Worm (Caenorhabditis elegans) whole organism, mixed stage, embryonic: ENCODE results near the gene C53A5.11.

Experiments
- M03D4.4 ChIP-seq: sonication (generic microtip); optimal IDR thresholded peaks from 2 replicates; lab custom pipeline; 2017; ENCODE audit warnings: mild to moderate bottlenecking, missing genetic modification characterization, missing compliant biosample characterization
- bed-3 ChIP-seq: fragments of 200-800 bp; sonication (Bioruptor generic); optimal IDR thresholded peaks from 3 replicates; lab custom pipeline; 2018; ENCODE audit warnings: mild to moderate bottlenecking, missing genetic modification characterization, moderate library complexity, missing compliant biosample characterization
- blmp-1 ChIP-seq: fragments of 150-350 bp; optimal IDR thresholded peaks from 2 replicates; lab custom pipeline; 2014; ENCODE audit warnings: missing biosample characterization, missing genetic modification characterization
- ceh-39 ChIP-seq: fragments of 150-350 bp; optimal IDR thresholded peaks from 2 replicates; lab custom pipeline; 2014; ENCODE audit warnings: missing biosample characterization, missing genetic modification characterization
- ceh-43 ChIP-seq: fragments of 200-800 bp; sonication (Bioruptor generic); optimal IDR thresholded peaks from 2 replicates; lab custom pipeline; 2018; ENCODE audit warnings: mild to moderate bottlenecking, missing genetic modification characterization, moderate library complexity, missing compliant biosample characterization
- ceh-83 ChIP-seq: fragments of 200-800 bp; sonication (Bioruptor generic); optimal IDR thresholded peaks from 2 replicates; lab custom pipeline; 2018; ENCODE audit warnings: mild to moderate bottlenecking, missing genetic modification characterization, missing compliant biosample characterization
- ces-1 ChIP-seq: fragments of 150-350 bp; optimal IDR thresholded peaks from 2 replicates; lab custom pipeline; 2014; ENCODE audit warnings: missing biosample characterization, missing genetic modification reagents, missing genetic modification characterization
- cnd-1 ChIP-seq: fragments of 200-800 bp; sonication (Bioruptor generic); optimal IDR thresholded peaks from 2 replicates; lab custom pipeline; 2018; ENCODE audit warnings: mild to moderate bottlenecking, missing genetic modification characterization, missing compliant biosample characterization
- drap-1 ChIP-seq: fragments of 200-800 bp; sonication (Bioruptor generic); optimal IDR thresholded peaks from 3 replicates; lab custom pipeline; 2018; ENCODE audit warnings: mild to moderate bottlenecking, missing genetic modification characterization, missing compliant biosample characterization
- hlh-1 ChIP-seq: fragments of 150-350 bp; optimal IDR thresholded peaks from 2 replicates; lab custom pipeline; 2014; ENCODE audit warnings: missing biosample characterization, missing genetic modification reagents, missing genetic modification characterization
- lin-13 ChIP-seq: fragments of 150-350 bp; optimal IDR thresholded peaks from 2 replicates; lab custom pipeline; 2014; ENCODE audit warnings: missing biosample characterization, missing genetic modification characterization
- lin-32 ChIP-seq: fragments of 200-800 bp; sonication (Bioruptor generic); optimal IDR thresholded peaks from 2 replicates; lab custom pipeline; 2018; ENCODE audit warnings: mild to moderate bottlenecking, missing genetic modification characterization, missing compliant biosample characterization
- lsy-2 ChIP-seq: fragments of 150-350 bp; optimal IDR thresholded peaks from 2 replicates; lab custom pipeline; 2014; ENCODE audit warnings: missing biosample characterization, missing genetic modification characterization
- mab-5 ChIP-seq: fragments of 150-350 bp; optimal IDR thresholded peaks from 2 replicates; lab custom pipeline; 2014; ENCODE audit warnings: missing biosample characterization, missing genetic modification characterization
- mep-1 ChIP-seq: fragments of 150-350 bp; optimal IDR thresholded peaks from 2 replicates; lab custom pipeline; 2017; ENCODE audit warnings: missing biosample characterization, missing genetic modification reagents, missing genetic modification characterization, inconsistent platforms
- mls-2 ChIP-seq: sonication (generic microtip); optimal IDR thresholded peaks from 2 replicates; lab custom pipeline; 2016; ENCODE audit warnings: mild to moderate bottlenecking, missing genetic modification characterization, moderate library complexity, missing compliant biosample characterization
- nhr-12 ChIP-seq: fragments of 150-350 bp; optimal IDR thresholded peaks from 2 replicates; lab custom pipeline; 2014; ENCODE audit warnings: missing biosample characterization, missing genetic modification characterization
- nhr-2 ChIP-seq: fragments of 150-350 bp; optimal IDR thresholded peaks from 2 replicates; lab custom pipeline; 2014; ENCODE audit warnings: missing biosample characterization, missing genetic modification characterization
- nhr-237 ChIP-seq: fragments of 150-350 bp; optimal IDR thresholded peaks from 2 replicates; lab custom pipeline; 2014; ENCODE audit warnings: missing biosample characterization, missing genetic modification characterization
- nhr-28 ChIP-seq: fragments of 150-350 bp; optimal IDR thresholded peaks from 2 replicates; lab custom pipeline; 2014; ENCODE audit warnings: missing biosample characterization, missing genetic modification characterization
- nhr-76 ChIP-seq: sonication (generic microtip); optimal IDR thresholded peaks from 2 replicates; lab custom pipeline; 2017; ENCODE audit warnings: missing biosample characterization, missing genetic modification characterization
- pha-4 ChIP-seq: fragments of 150-350 bp; optimal IDR thresholded peaks from 2 replicates; lab custom pipeline; 2018; ENCODE audit warnings: missing biosample characterization, missing genetic modification reagents, missing genetic modification characterization
- snpc-4 ChIP-seq: fragments of 150-350 bp; optimal IDR thresholded peaks from 2 replicates; lab custom pipeline; 2014; ENCODE audit warnings: missing biosample characterization, missing genetic modification characterization
- sptf-1 ChIP-seq: sonication (generic microtip); optimal IDR thresholded peaks from 2 replicates; lab custom pipeline; 2017; ENCODE audit warnings: mild to moderate bottlenecking, missing genetic modification characterization, moderate library complexity, missing compliant biosample characterization
- tbx-8 ChIP-seq: fragments of 200-800 bp; sonication (Bioruptor generic); optimal IDR thresholded peaks from 2 replicates; lab custom pipeline; 2018; ENCODE audit warnings: mild to moderate bottlenecking, missing genetic modification characterization, moderate library complexity, missing compliant biosample characterization
- unc-120 ChIP-seq: sonication (generic microtip); optimal IDR thresholded peaks from 2 replicates; lab custom pipeline; 2017; ENCODE audit warnings: missing genetic modification characterization, missing compliant biosample characterization; ENCODE audit not compliant: poor library complexity, severe bottlenecking
- unc-39 ChIP-seq: fragments of 150-350 bp; optimal IDR thresholded peaks from 2 replicates; lab custom pipeline; 2014; ENCODE audit warnings: missing biosample characterization, missing genetic modification characterization
- unc-62 ChIP-seq: fragments of 150-350 bp; optimal IDR thresholded peaks from 2 replicates; lab custom pipeline; 2014; ENCODE audit warnings: missing biosample characterization, missing genetic modification reagents, missing genetic modification characterization
- zip-8 ChIP-seq: fragments of 150-350 bp; optimal IDR thresholded peaks from 2 replicates; lab custom pipeline; 2014; ENCODE audit warnings: missing biosample characterization, missing genetic modification characterization

C53A5.11 gene

ce11 chrV:14603755-14604154 is 41.1 kb downstream of the C53A5.11 start:
- no peak for TF ChIP-seq mab-5 (tag; lab: Kevin White, UChicago)
- TF ChIP-seq ceh-39 (tag; lab: Kevin White, UChicago), result no peak
- TF ChIP-seq unc-120 (tag; lab: Kevin White, UChicago), result no peak
- no peak for TF ChIP-seq ceh-43 (GFP tag; lab: Kevin White, UChicago)
- no peak for TF ChIP-seq zip-8 (tag; lab: Kevin White, UChicago)
- TF ChIP-seq nhr-28, result no peak
- no peak for TF ChIP-seq nhr-237 (tag; lab: Kevin White, UChicago)
- TF ChIP-seq pha-4, result no peak
- no peak for TF ChIP-seq ceh-83
- no peak for TF ChIP-seq blmp-1 (tag; lab: Kevin White, UChicago)
- TF ChIP-seq sptf-1 (tag; lab: Kevin White, UChicago), result no peak
- TF ChIP-seq cnd-1 (tag; lab: Kevin White, UChicago), result no peak
- no peak for TF ChIP-seq hlh-1
- no peak for TF ChIP-seq lin-13 (tag; lab: Kevin White, UChicago)
- no peak for TF ChIP-seq nhr-2
- TF ChIP-seq nhr-12 (tag; lab: Kevin White, UChicago), result no peak
- TF ChIP-seq ces-1, result no peak
- no peak for TF ChIP-seq lin-32
- TF ChIP-seq mls-2 (tag; lab: Kevin White, UChicago), result no peak

- TF ChIP-seq nhr-237 (tag; lab: Kevin White, UChicago) (no peak), nhr-28 (no peak), unc-39 (no peak), ces-1 (no peak), drap-1 (GFP tag; lab: Kevin White, UChicago) (no peak), unc-62 (GFP tag; lab: Kevin White, UChicago) (no peak), nhr-2 (no peak), nhr-76 (tag; lab: Kevin White, UChicago) (no peak), blmp-1 (tag; lab: Kevin White, UChicago) (no peak), tbx-8 (no peak), sptf-1 (tag; lab: Kevin White, UChicago) (no peak), M03D4.4 (tag; lab: Kevin White, UChicago) (no peak)
Measured at ce11 chrV:14609643-14610042, 47.0 kb downstream of the C53A5.11 start, which contains the start of gene R11H6.4. TSS of gene R11H6.4 (plus strand) at chrV:14609943.

ce11 chrV:14610781-14611180 is 48.1 kb downstream of the C53A5.11 start:
- TF ChIP-seq lin-13 (tag; lab: Kevin White, UChicago), result no peak
- TF ChIP-seq drap-1 (GFP tag; lab: Kevin White, UChicago), result no peak
- no peak for TF ChIP-seq blmp-1 (tag; lab: Kevin White, UChicago)
- TF ChIP-seq, all 35 proteins: peak for 0

ce11 chrV:14612168-14612567 is 49.5 kb downstream of the C53A5.11 start, which contains the start of the genes R11H6.5 and ccnk-1:
TSS of gene R11H6.5 (minus strand) at chrV:14612222.
TSS of gene ccnk-1 (plus strand) at chrV:14612548.
- TF ChIP-seq cnd-1 (tag; lab: Kevin White, UChicago) (no peak), nhr-2 (no peak), nhr-237 (tag; lab: Kevin White, UChicago) (peak; percentile 4), snpc-4 (no peak), blmp-1 (tag; lab: Kevin White, UChicago) (no peak), mep-1 (tag; lab: Kevin White, UChicago) (peak; percentile 38), lsy-2 (peak; percentile 98), bed-3 (GFP tag; lab: Kevin White, UChicago) (no peak)
- TF ChIP-seq, all 35 proteins: peak for 3
